Fruit fly (Drosophila melanogaster) whole organism, embryonic: ENCODE data around the gene CG13247.

Source experiments
- BEAF-32 ChIP-seq: fragments of 200-800 bp; sonication (Bioruptor generic); optimal IDR thresholded peaks from 3 replicates; lab custom pipeline; 2017; ENCODE audit warnings: missing biosample characterization, missing genetic modification characterization, mild to moderate bottlenecking, moderate library complexity, missing genetic modification reagents
- Blimp-1 ChIP-seq: fragments of 200-800 bp; sonication (Bioruptor generic); optimal IDR thresholded peaks from 3 replicates; lab custom pipeline; 2018; ENCODE audit warnings: missing biosample characterization, missing genetic modification characterization, mild to moderate bottlenecking, moderate library complexity, missing genetic modification reagents
- CG12155 ChIP-seq: fragments of 200-800 bp; sonication (Bioruptor generic); optimal IDR thresholded peaks from 3 replicates; lab custom pipeline; 2016; ENCODE audit warnings: missing biosample characterization, missing genetic modification characterization
- CG12391 ChIP-seq: fragments of 200-800 bp; sonication (Bioruptor generic); optimal IDR thresholded peaks from 3 replicates; lab custom pipeline; 2018; ENCODE audit warnings: missing biosample characterization, mild to moderate bottlenecking, missing genetic modification characterization, moderate library complexity
- CG13775 ChIP-seq: fragments of 200-800 bp; sonication (Bioruptor generic); optimal IDR thresholded peaks from 3 replicates; lab custom pipeline; 2017; ENCODE audit warnings: missing biosample characterization, mild to moderate bottlenecking, missing genetic modification characterization
- CG14014 ChIP-seq: fragments of 200-800 bp; sonication (Bioruptor generic); IDR thresholded peaks from 2 replicates; pipeline ENCODE4 v1.3.6; 2022; ENCODE audit warnings: missing biosample characterization, missing genetic modification characterization
- CG1529 ChIP-seq: fragments of 200-800 bp; sonication (Bioruptor generic); optimal IDR thresholded peaks from 3 replicates; lab custom pipeline; 2018; ENCODE audit warnings: missing biosample characterization, missing genetic modification characterization
- CG16815 ChIP-seq: fragments of 200-800 bp; sonication (Bioruptor generic); optimal IDR thresholded peaks from 3 replicates; lab custom pipeline; 2017; ENCODE audit warnings: missing biosample characterization, mild to moderate bottlenecking, missing genetic modification characterization
- CG18011 ChIP-seq: fragments of 200-800 bp; sonication (Bioruptor generic); optimal IDR thresholded peaks from 2 replicates; lab custom pipeline; 2017; ENCODE audit warnings: missing biosample characterization, missing genetic modification characterization, mild to moderate bottlenecking, moderate library complexity, missing genotype
- CG18476 ChIP-seq: fragments of 200-800 bp; sonication (Bioruptor generic); optimal IDR thresholded peaks from 2 replicates; lab custom pipeline; 2016; ENCODE audit warnings: missing biosample characterization, mild to moderate bottlenecking, missing genetic modification characterization
- CG2129 ChIP-seq: fragments of 200-800 bp; sonication (Bioruptor generic); IDR thresholded peaks from 2 replicates; pipeline ENCODE4 v1.3.6; 2022; ENCODE audit warnings: missing biosample characterization, missing genetic modification characterization; ENCODE audit not compliant: partially characterized antibody
- CG42726 ChIP-seq: fragments of 200-800 bp; sonication (Bioruptor generic); IDR thresholded peaks from 2 replicates; pipeline ENCODE4 v1.3.6; 2022; ENCODE audit warnings: missing biosample characterization, missing genetic modification characterization; ENCODE audit not compliant: partially characterized antibody
- CG43689 ChIP-seq: fragments of 200-800 bp; sonication (Bioruptor generic); IDR thresholded peaks from 2 replicates; pipeline ENCODE4 v1.3.6; 2022; ENCODE audit warnings: missing biosample characterization, missing genetic modification characterization
- CG4707 ChIP-seq: fragments of 200-800 bp; sonication (Bioruptor generic); optimal IDR thresholded peaks from 2 replicates; lab custom pipeline; 2018; ENCODE audit warnings: missing biosample characterization, mild to moderate bottlenecking, missing genetic modification characterization, moderate library complexity
- CG5180 ChIP-seq: fragments of 200-800 bp; sonication (Bioruptor generic); optimal IDR thresholded peaks from 3 replicates; lab custom pipeline; 2017; ENCODE audit warnings: missing biosample characterization, missing genetic modification characterization, mild to moderate bottlenecking, moderate library complexity, missing genetic modification reagents
- CG9817 ChIP-seq: fragments of 200-800 bp; sonication (Bioruptor generic); optimal IDR thresholded peaks from 2 replicates; lab custom pipeline; 2018; ENCODE audit warnings: missing biosample characterization, mild to moderate bottlenecking, missing genetic modification characterization, moderate library complexity
- CTCF ChIP-seq: fragments of 200-800 bp; sonication (Bioruptor generic); optimal IDR thresholded peaks from 2 replicates; lab custom pipeline; 2017; ENCODE audit warnings: missing biosample characterization, mild to moderate bottlenecking, missing genetic modification characterization, moderate library complexity
- Chrac-16 ChIP-seq: fragments of 200-800 bp; sonication (Bioruptor generic); optimal IDR thresholded peaks from 3 replicates; lab custom pipeline; 2016; ENCODE audit warnings: missing biosample characterization, missing genetic modification characterization
- D ChIP-seq, 2 experiments: fragments of 200-800 bp in 1 of 2; fragments of >200 bp in 1 of 2; sonication (Bioruptor generic) in 1 of 2; optimal IDR thresholded peaks; 2 replicates in 1 of 2; 3 replicates in 1 of 2; lab custom pipeline; 2017; ENCODE audit warnings: mild to moderate bottlenecking in 1 of 2, missing biosample characterization in 1 of 2, missing genetic modification characterization in 1 of 2, missing genetic modification reagents in 1 of 2
- D19B ChIP-seq: fragments of 200-800 bp; sonication (Bioruptor generic); optimal IDR thresholded peaks from 2 replicates; lab custom pipeline; 2017; ENCODE audit warnings: missing biosample characterization, mild to moderate bottlenecking, missing genetic modification characterization
- Dbx ChIP-seq: fragments of 200-800 bp; sonication (Bioruptor generic); IDR thresholded peaks from 3 replicates; pipeline ENCODE4 v1.3.6; 2022; ENCODE audit warnings: missing biosample characterization, missing genetic modification characterization
- Eip74EF ChIP-seq, 2 experiments: fragments of 200-800 bp in 1 of 2; fragments of >200 bp in 1 of 2; sonication (Bioruptor generic) in 1 of 2; optimal IDR thresholded peaks; 2 replicates each; lab custom pipeline; 2017 to 2019; ENCODE audit warnings: missing biosample characterization in 2 of 2, missing genetic modification characterization in 2 of 2, mild to moderate bottlenecking in 1 of 2, moderate library complexity in 1 of 2
- Fer1 ChIP-seq: fragments of 200-800 bp; sonication (Bioruptor generic); optimal IDR thresholded peaks from 2 replicates; lab custom pipeline; 2017; ENCODE audit warnings: missing biosample characterization, mild to moderate bottlenecking, missing genetic modification characterization
- NFAT ChIP-seq: fragments of 200-800 bp; sonication (Bioruptor generic); IDR thresholded peaks from 2 replicates; pipeline ENCODE4 v1.3.6; 2022; ENCODE audit warnings: missing biosample characterization, missing genetic modification characterization
- Ptx1 ChIP-seq: fragments of 200-800 bp; sonication (Bioruptor generic); IDR thresholded peaks from 2 replicates; pipeline ENCODE4 v1.3.6; 2022; ENCODE audit warnings: missing biosample characterization, missing genetic modification characterization
- Rfx ChIP-seq: fragments of 200-800 bp; sonication (Bioruptor generic); IDR thresholded peaks from 2 replicates; pipeline ENCODE4 v1.3.6; 2022; ENCODE audit warnings: missing biosample characterization, missing genetic modification characterization
- Xbp1 ChIP-seq: fragments of 200-800 bp; sonication (Bioruptor generic); optimal IDR thresholded peaks from 3 replicates; lab custom pipeline; 2016; ENCODE audit warnings: missing biosample characterization, mild to moderate bottlenecking, missing genetic modification characterization
- YL-1 ChIP-seq: fragments of 200-800 bp; sonication (Bioruptor generic); optimal IDR thresholded peaks from 3 replicates; lab custom pipeline; 2017; ENCODE audit warnings: missing biosample characterization, mild to moderate bottlenecking, missing genetic modification characterization
- abd-A ChIP-seq: fragments of 200-800 bp; sonication (Bioruptor generic); optimal IDR thresholded peaks from 3 replicates; lab custom pipeline; 2019; ENCODE audit warnings: missing biosample characterization, mild to moderate bottlenecking, missing genetic modification characterization, moderate library complexity
- ac ChIP-seq: fragments of 200-800 bp; sonication (Bioruptor generic); optimal IDR thresholded peaks from 3 replicates; lab custom pipeline; 2017; ENCODE audit warnings: missing biosample characterization, mild to moderate bottlenecking, missing genetic modification characterization
- cato ChIP-seq: fragments of 200-800 bp; sonication (Bioruptor generic); optimal IDR thresholded peaks from 2 replicates; lab custom pipeline; 2016; ENCODE audit warnings: missing biosample characterization, missing genetic modification characterization, borderline replicate concordance
- chm ChIP-seq: fragments of 200-800 bp; sonication (Bioruptor generic); IDR thresholded peaks from 2 replicates; pipeline ENCODE4 v1.3.6; 2022; ENCODE audit warnings: missing biosample characterization, missing genetic modification characterization
- crc ChIP-seq: fragments of 200-800 bp; sonication (Bioruptor generic); optimal IDR thresholded peaks from 2 replicates; lab custom pipeline; 2016; ENCODE audit warnings: missing biosample characterization, missing genetic modification characterization
- crol ChIP-seq: fragments of 200-800 bp; sonication (Bioruptor generic); IDR thresholded peaks from 2 replicates; pipeline ENCODE4 v1.3.6; 2022; ENCODE audit warnings: missing biosample characterization, missing genetic modification characterization
- dmrt99B ChIP-seq: fragments of 200-800 bp; sonication (Bioruptor generic); optimal IDR thresholded peaks from 2 replicates; lab custom pipeline; 2018; ENCODE audit warnings: missing biosample characterization, mild to moderate bottlenecking, missing genetic modification characterization, moderate library complexity
- gcm ChIP-seq: fragments of 200-800 bp; sonication (Bioruptor generic); optimal IDR thresholded peaks from 2 replicates; lab custom pipeline; 2019; ENCODE audit warnings: missing biosample characterization, mild to moderate bottlenecking, missing genetic modification characterization, moderate library complexity
- gro ChIP-seq: fragments of 200-800 bp; sonication (Bioruptor generic); optimal IDR thresholded peaks from 2 replicates; lab custom pipeline; 2016; ENCODE audit warnings: missing biosample characterization, missing genetic modification characterization
- hbn ChIP-seq: fragments of 200-800 bp; sonication (Bioruptor generic); IDR thresholded peaks from 2 replicates; pipeline ENCODE4 v1.3.6; 2022; ENCODE audit warnings: missing biosample characterization, missing genetic modification characterization; ENCODE audit not compliant: partially characterized antibody
- ind ChIP-seq: fragments of 200-800 bp; sonication (Bioruptor generic); optimal IDR thresholded peaks from 3 replicates; lab custom pipeline; 2016; ENCODE audit warnings: missing biosample characterization, missing genetic modification characterization
- lab ChIP-seq: fragments of 200-800 bp; sonication (Bioruptor generic); optimal IDR thresholded peaks from 3 replicates; lab custom pipeline; 2017; ENCODE audit warnings: missing biosample characterization, missing genetic modification characterization, mild to moderate bottlenecking, moderate library complexity, missing genetic modification reagents
- nerfin-1 ChIP-seq: fragments of 200-800 bp; sonication (Bioruptor generic); optimal IDR thresholded peaks from 3 replicates; lab custom pipeline; 2019; ENCODE audit warnings: missing biosample characterization, mild to moderate bottlenecking, missing genetic modification characterization, moderate library complexity
- otp ChIP-seq: fragments of 200-800 bp; sonication (Bioruptor generic); IDR thresholded peaks from 3 replicates; pipeline ENCODE4, ENCODE4 v1.3.6; 2022; ENCODE audit warnings: missing biosample characterization, missing genetic modification characterization
- pan ChIP-seq, 4 experiments: fragments of >200 bp in 3 of 4; fragments of 200-800 bp in 1 of 4; sonication (Bioruptor generic) in 1 of 4; optimal IDR thresholded peaks in 3 of 4; IDR thresholded peaks in 1 of 4; 2 replicates each; pipeline versions ENCODE4 v1.3.6 to Lab custom; 2017 to 2022; ENCODE audit warnings: missing biosample characterization in 2 of 4, missing genetic modification characterization in 2 of 4, mixed read lengths in 1 of 4
- slbo ChIP-seq: fragments of 200-800 bp; sonication (Bioruptor generic); IDR thresholded peaks from 2 replicates; pipeline ENCODE4 v1.3.6; 2022; ENCODE audit warnings: missing biosample characterization, missing genetic modification characterization
- sob ChIP-seq: fragments of 200-800 bp; sonication (Bioruptor generic); IDR thresholded peaks from 2 replicates; pipeline ENCODE4 v1.3.6; 2022; ENCODE audit warnings: missing biosample characterization, missing genetic modification characterization
- trh ChIP-seq: fragments of 200-800 bp; sonication (Bioruptor generic); optimal IDR thresholded peaks from 2 replicates; lab custom pipeline; 2016; ENCODE audit warnings: missing biosample characterization, missing genetic modification characterization
- zfh1 ChIP-seq: fragments of 200-800 bp; sonication (Bioruptor generic); IDR thresholded peaks from 3 replicates; pipeline ENCODE4 v1.3.6; 2022; ENCODE audit warnings: missing biosample characterization, missing genetic modification characterization

The CG13247 gene

DNA sequence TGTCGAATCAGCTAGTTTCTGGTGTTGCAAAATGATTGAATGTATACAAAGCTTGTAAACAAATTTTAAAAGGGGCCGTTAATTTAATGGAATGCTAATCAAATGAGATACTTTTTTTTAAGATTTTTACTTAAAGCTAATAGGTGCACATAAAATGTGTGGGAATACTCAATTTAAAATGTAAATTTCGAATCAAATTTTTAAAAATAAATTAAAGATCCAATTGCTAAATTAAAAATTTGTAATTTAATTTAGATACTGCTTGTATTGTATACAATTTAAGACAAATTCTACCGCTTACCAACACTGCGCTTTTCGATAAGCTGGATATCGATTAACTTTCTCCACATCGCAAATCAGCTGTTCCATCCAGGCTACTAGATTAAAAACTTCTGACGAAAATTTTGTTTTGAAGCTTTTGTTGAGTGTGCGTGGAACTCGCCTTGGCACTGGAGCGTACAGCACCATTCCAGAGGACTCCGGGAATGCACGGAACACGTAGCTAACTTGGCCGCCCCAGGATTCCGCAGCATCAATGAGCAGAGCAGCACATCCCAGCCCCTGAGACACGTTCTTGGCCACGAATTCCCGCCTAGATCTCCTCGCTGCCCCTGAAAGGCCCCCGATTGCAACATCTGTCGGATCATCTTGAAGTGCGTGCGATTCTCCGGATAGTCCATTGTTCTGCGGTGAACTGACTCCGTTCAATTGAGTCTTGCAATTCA, 14.1 kb downstream of the CG13247 start, which contains the start of the genes CG5498 and fbl (continued):
- TF ChIP-seq Dbx (GFP tag; lab: Robert Waterston, UW) (peak; percentile 67), D (optimal IDR thresholded peaks at IDR 0.05; lab: Kevin White, UChicago) (no peak), D (GFP tag; optimal IDR thresholded peaks at IDR 0.05; lab: Kevin White, UChicago) (peak; percentile 41), slbo (GFP tag; lab: Robert Waterston, UW) (peak; percentile 63; the same call in 1 of the 2 replicates), cato (GFP tag; lab: Kevin White, UChicago) (peak; percentile 47), CG43689 (GFP tag; lab: Robert Waterston, UW) (no peak), crol (0 out of 2 replicates have a peak, but pooled peaks have one; percentile 34), CG2129 (GFP tag; lab: Robert Waterston, UW) (no peak), CG12391 (tag; lab: Kevin White, UChicago) (peak; percentile 80), trh (no peak), pan (optimal IDR thresholded peaks at IDR 0.05; lab: Kevin White, UChicago) (no peak), pan (GFP tag; optimal IDR thresholded peaks at IDR 0.05 in 1 of 2, IDR thresholded peaks at IDR 0.05 in 1 of 2) (peak in 1 of 2 experiments; percentile 46), Ptx1 (GFP tag; lab: Robert Waterston, UW) (peak; percentile 40), Rfx (peak; percentile 64), Xbp1 (peak; percentile 63), Blimp-1 (GFP tag; lab: Kevin White, UChicago) (peak; percentile 63), nerfin-1 (peak; percentile 32), NFAT (GFP tag; lab: Robert Waterston, UW) (peak; percentile 38; the same call in 1 of the 2 replicates), CG4707 (GFP tag; lab: Kevin White, UChicago) (no peak), CG16815 (GFP tag; lab: Kevin White, UChicago) (peak; percentile 26), ac (GFP tag; lab: Kevin White, UChicago) (no peak), CG13775 (peak; percentile 75), CG9817 (tag; lab: Kevin White, UChicago) (peak; percentile 40), gro (GFP tag; lab: Kevin White, UChicago) (peak; percentile 21), otp (GFP tag; lab: Robert Waterston, UW) (no peak), CG5180 (GFP tag; lab: Kevin White, UChicago) (peak; percentile 7), CG1529 (GFP tag; lab: Kevin White, UChicago) (peak; percentile 32), sob (GFP tag; lab: Robert Waterston, UW) (0 out of 2 replicates have a peak, but pooled peaks have one; percentile 40), abd-A (tag; lab: Kevin White, UChicago) (no peak), CG12155 (GFP tag; lab: Kevin White, UChicago) (peak; percentile 74), Fer1 (peak; percentile 52), ind (GFP tag; lab: Kevin White, UChicago) (peak; percentile 64), Chrac-16 (peak; percentile 64), gcm (peak; percentile 41), dmrt99B (tag; lab: Kevin White, UChicago) (peak; percentile 62), CG42726 (GFP tag; lab: Robert Waterston, UW) (0 out of 2 replicates have a peak, but pooled peaks have one; percentile 15), CG14014 (GFP tag; lab: Robert Waterston, UW) (0 out of 2 replicates have a peak, but pooled peaks have one; percentile 40), Eip74EF (GFP tag; optimal IDR thresholded peaks at IDR 0.05; lab: Kevin White, UChicago) (peak in 1 of 2 experiments; percentile 40), CG18011 (GFP tag; lab: Kevin White, UChicago) (peak; percentile 22), YL-1 (GFP tag; lab: Kevin White, UChicago) (peak; percentile 13), crc (no peak), CG18476 (GFP tag; lab: Kevin White, UChicago) (peak; percentile 56), D19B (peak; percentile 35), BEAF-32 (peak; percentile 57), chm (no peak), lab (GFP tag; lab: Kevin White, UChicago) (peak; percentile 80), hbn (peak; percentile 38; the same call in 1 of the 2 replicates), zfh1 (GFP tag; lab: Robert Waterston, UW) (peak; percentile 53; the same call in 2 of the 3 replicates), CTCF (GFP tag; lab: Kevin White, UChicago) (no peak)
